Fruit fly (Drosophila melanogaster): ENCODE results near the gene Rala.

Rala gene

dm6 chrX:3739165-3739888 is 19.9 kb upstream of the Rala start (continued):
- peak; percentile 68; the same call in 1 of the 2 replicates for TF ChIP-seq crol (GFP tag; IDR thresholded peaks at IDR 0.05)
- TF ChIP-seq sima (GFP tag; optimal IDR thresholded peaks at IDR 0.05): no peak
- TF ChIP-seq bsh (GFP tag; optimal IDR thresholded peaks at IDR 0.05): peak; percentile 1 to 16
- TF ChIP-seq CG17612 (GFP tag; IDR thresholded peaks at IDR 0.05): no peak
- peak; percentile 32 for TF ChIP-seq dmrt11E (tag; optimal IDR thresholded peaks at IDR 0.05)
- peak; percentile 19 for TF ChIP-seq Deaf1 (tag; optimal IDR thresholded peaks at IDR 0.05)
- TF ChIP-seq dmrt99B (tag; optimal IDR thresholded peaks at IDR 0.05): peak; percentile 48
- peak; percentile 24 for TF ChIP-seq grn (GFP tag; optimal IDR thresholded peaks at IDR 0.05)
- TF ChIP-seq cwo (GFP tag; optimal IDR thresholded peaks at IDR 0.05): peak; percentile 2
- TF ChIP-seq lab (GFP tag; optimal IDR thresholded peaks at IDR 0.05): peak; percentile 18
- TF ChIP-seq Blimp-1 (GFP tag; optimal IDR thresholded peaks at IDR 0.05): peak; percentile 24
- peak; percentile 21 for TF ChIP-seq fd96Cb (tag; optimal IDR thresholded peaks at IDR 0.05)
- TF ChIP-seq Med (GFP tag): peak; percentile 89
- TF ChIP-seq CG6683 (GFP tag; optimal IDR thresholded peaks at IDR 0.05): no peak
- peak; percentile 7 for TF ChIP-seq CG1603 (tag; optimal IDR thresholded peaks at IDR 0.05)
- no peak for TF ChIP-seq CkIIα-i1 (GFP tag; IDR thresholded peaks at IDR 0.05)
- peak; percentile 51; the same call in 1 of the 2 replicates for TF ChIP-seq Xrp1 (GFP tag; IDR thresholded peaks at IDR 0.05)
- peak; percentile 2 for TF ChIP-seq trem (tag; optimal IDR thresholded peaks at IDR 0.05)
- peak; percentile 14 for TF ChIP-seq CG7786 (GFP tag; optimal IDR thresholded peaks at IDR 0.05)
- no peak for TF ChIP-seq Side (GFP tag; optimal IDR thresholded peaks at IDR 0.05)
- TF ChIP-seq eve (GFP tag; optimal IDR thresholded peaks at IDR 0.05): peak in 1 of 2 experiments; percentile 82
- peak; percentile 7 for TF ChIP-seq CG12219 (GFP tag; optimal IDR thresholded peaks at IDR 0.05)
- TF ChIP-seq Meics (GFP tag; optimal IDR thresholded peaks at IDR 0.05): peak; percentile 21
- TF ChIP-seq CG3281 (GFP tag; optimal IDR thresholded peaks at IDR 0.05): peak; percentile 34
- TF ChIP-seq nerfin-1 (tag; optimal IDR thresholded peaks at IDR 0.05): peak; percentile 10
- TF ChIP-seq disco-r (GFP tag; optimal IDR thresholded peaks at IDR 0.05): no peak
- TF ChIP-seq org-1 (GFP tag; optimal IDR thresholded peaks at IDR 0.05): peak; percentile 32
- TF ChIP-seq Atf6 (GFP tag; IDR thresholded peaks at IDR 0.05): 0 out of 2 replicates have a peak, but pooled peaks have one; percentile 28
- no peak for TF ChIP-seq gro (GFP tag; optimal IDR thresholded peaks at IDR 0.05)
- TF ChIP-seq CG7556 (GFP tag; optimal IDR thresholded peaks at IDR 0.05): peak; percentile 43
- no peak for TF ChIP-seq sr (GFP tag; IDR thresholded peaks at IDR 0.05)
- peak; percentile 25 for TF ChIP-seq Dad (GFP tag; optimal IDR thresholded peaks at IDR 0.05)
- TF ChIP-seq scrt (GFP tag; optimal IDR thresholded peaks at IDR 0.05): peak; percentile 11
- TF ChIP-seq Oli (tag; optimal IDR thresholded peaks at IDR 0.05): peak; percentile 39
- TF ChIP-seq Dll (GFP tag; IDR thresholded peaks at IDR 0.05; ENCODE audit: partially characterized antibody): no peak
- no peak for TF ChIP-seq chm (GFP tag; IDR thresholded peaks at IDR 0.05)
- TF ChIP-seq Adf1 (GFP tag; IDR thresholded peaks at IDR 0.05): peak; percentile 87
- TF ChIP-seq CG9215 (GFP tag; IDR thresholded peaks at IDR 0.05): peak; percentile 5; the same call in 1 of the 2 replicates
- TF ChIP-seq CG10209 (GFP tag; optimal IDR thresholded peaks at IDR 0.05): peak; percentile 7
- peak in 1 of 2 experiments; percentile 29 for TF ChIP-seq Hr51 (GFP tag; optimal IDR thresholded peaks at IDR 0.05)
- no peak for TF ChIP-seq CG10431 (GFP tag; optimal IDR thresholded peaks at IDR 0.05)
- TF ChIP-seq dysf (GFP tag; IDR thresholded peaks at IDR 0.05): peak; percentile 49; the same call in 2 of the 3 replicates
- TF ChIP-seq CG15601 (tag; optimal IDR thresholded peaks at IDR 0.05): no peak
- peak; percentile 35 for TF ChIP-seq grau (tag; optimal IDR thresholded peaks at IDR 0.05)
- peak; percentile 26 for TF ChIP-seq CG9727 (GFP tag; optimal IDR thresholded peaks at IDR 0.05)
- peak; percentile 31 for TF ChIP-seq CG10979 (tag; optimal IDR thresholded peaks at IDR 0.05)
- TF ChIP-seq bcd (GFP tag; optimal IDR thresholded peaks at IDR 0.05): peak; percentile 6
- 0 out of 3 replicates have a peak, but pooled peaks have one; percentile 8 for TF ChIP-seq zfh1 (GFP tag; IDR thresholded peaks at IDR 0.05)
